Fruit fly (Drosophila melanogaster) whole organism, embryonic: Measurements from ENCODE around the gene dpp.

Experiments used
- B-H2 ChIP-seq: fragments of 200-800 bp; sonication (Bioruptor generic); optimal IDR thresholded peaks from 2 replicates; lab custom pipeline; 2018; ENCODE audit warnings: missing biosample characterization, mild to moderate bottlenecking, missing genetic modification characterization
- CG10147 ChIP-seq: fragments of 200-800 bp; sonication (Bioruptor generic); optimal IDR thresholded peaks from 2 replicates; lab custom pipeline; 2019; ENCODE audit warnings: missing biosample characterization, mild to moderate bottlenecking, missing genetic modification characterization, moderate library complexity
- CG1024 ChIP-seq: fragments of 200-800 bp; sonication (Bioruptor generic); IDR thresholded peaks from 2 replicates; pipeline ENCODE4 v1.3.6; 2022; ENCODE audit warnings: missing biosample characterization, missing genetic modification characterization
- CG10267 ChIP-seq: fragments of 200-800 bp; sonication (Bioruptor generic); optimal IDR thresholded peaks from 2 replicates; lab custom pipeline; 2018; ENCODE audit warnings: missing biosample characterization, mild to moderate bottlenecking, missing genetic modification characterization, moderate library complexity
- CG12299 ChIP-seq: fragments of 200-800 bp; sonication (Bioruptor generic); optimal IDR thresholded peaks from 2 replicates; lab custom pipeline; 2018; ENCODE audit warnings: missing biosample characterization, mild to moderate bottlenecking, missing genetic modification characterization
- CG1233 ChIP-seq: fragments of 200-800 bp; sonication (Bioruptor generic); optimal IDR thresholded peaks from 4 replicates; lab custom pipeline; 2018; ENCODE audit warnings: missing biosample characterization, mild to moderate bottlenecking, missing genetic modification characterization
- CG17361 ChIP-seq: fragments of 200-800 bp; sonication (Bioruptor generic); IDR thresholded peaks from 3 replicates; pipeline ENCODE4 v1.3.6; 2022; ENCODE audit warnings: missing biosample characterization, missing genetic modification characterization
- CG17385 ChIP-seq: fragments of 200-800 bp; sonication (Bioruptor generic); optimal IDR thresholded peaks from 3 replicates; lab custom pipeline; 2018; ENCODE audit warnings: missing biosample characterization, mild to moderate bottlenecking, missing genetic modification characterization
- CG17802 ChIP-seq: fragments of 200-800 bp; sonication (Bioruptor generic); optimal IDR thresholded peaks from 2 replicates; lab custom pipeline; 2018; ENCODE audit warnings: missing biosample characterization, mild to moderate bottlenecking, missing genetic modification characterization, moderate library complexity
- CG18476 ChIP-seq: fragments of 200-800 bp; sonication (Bioruptor generic); optimal IDR thresholded peaks from 2 replicates; lab custom pipeline; 2016; ENCODE audit warnings: missing biosample characterization, mild to moderate bottlenecking, missing genetic modification characterization
- CG2678 ChIP-seq: fragments of 200-800 bp; sonication (Bioruptor generic); optimal IDR thresholded peaks from 3 replicates; lab custom pipeline; 2019; ENCODE audit warnings: missing biosample characterization, mild to moderate bottlenecking, missing genetic modification characterization, moderate library complexity
- CG30403 ChIP-seq: fragments of 200-800 bp; sonication (Bioruptor generic); optimal IDR thresholded peaks from 3 replicates; lab custom pipeline; 2016; ENCODE audit warnings: missing biosample characterization, missing genetic modification characterization
- CG4854 ChIP-seq: fragments of 200-800 bp; sonication (Bioruptor generic); optimal IDR thresholded peaks from 2 replicates; lab custom pipeline; 2016; ENCODE audit warnings: missing biosample characterization, missing genetic modification characterization, inconsistent platforms
- CG5953 ChIP-seq: fragments of 200-800 bp; sonication (Bioruptor generic); IDR thresholded peaks from 2 replicates; pipeline ENCODE4 v1.3.6; 2022; ENCODE audit warnings: missing biosample characterization, missing genetic modification characterization
- CG6854 ChIP-seq: fragments of 200-800 bp; sonication (Bioruptor generic); optimal IDR thresholded peaks from 3 replicates; lab custom pipeline; 2017; ENCODE audit warnings: missing biosample characterization, mild to moderate bottlenecking, missing genetic modification characterization
- CG8359 ChIP-seq: fragments of 200-800 bp; sonication (Bioruptor generic); optimal IDR thresholded peaks from 2 replicates; lab custom pipeline; 2017; ENCODE audit warnings: missing biosample characterization, mild to moderate bottlenecking, missing genetic modification characterization, borderline replicate concordance
- CG8944 ChIP-seq: fragments of 200-800 bp; sonication (Bioruptor generic); optimal IDR thresholded peaks from 3 replicates; lab custom pipeline; 2016; ENCODE audit warnings: missing biosample characterization, missing genetic modification characterization
- CG9817 ChIP-seq: fragments of 200-800 bp; sonication (Bioruptor generic); optimal IDR thresholded peaks from 2 replicates; lab custom pipeline; 2018; ENCODE audit warnings: missing biosample characterization, mild to moderate bottlenecking, missing genetic modification characterization, moderate library complexity
- CG9876 ChIP-seq: fragments of 200-800 bp; sonication (Bioruptor generic); optimal IDR thresholded peaks from 2 replicates; lab custom pipeline; 2016; ENCODE audit warnings: missing biosample characterization, missing genetic modification characterization
- Doc2 ChIP-seq: fragments of 200-800 bp; sonication (Bioruptor generic); IDR thresholded peaks from 2 replicates; pipeline ENCODE4 v1.3.6; 2022; ENCODE audit warnings: missing biosample characterization, missing genetic modification characterization
- Doc3 ChIP-seq: fragments of 200-800 bp; sonication (Bioruptor generic); IDR thresholded peaks from 3 replicates; pipeline ENCODE4 v1.3.6; 2022; ENCODE audit warnings: missing biosample characterization, missing genetic modification characterization; ENCODE audit not compliant: partially characterized antibody
- Ets65A ChIP-seq: fragments of 200-800 bp; sonication (Bioruptor generic); peaks from one replicate; lab custom pipeline; 2016; ENCODE audit warnings: missing biosample characterization, missing genetic modification characterization
- H15 ChIP-seq: fragments of 200-800 bp; sonication (Bioruptor generic); IDR thresholded peaks from 3 replicates; pipeline ENCODE4 v1.3.6; 2022; ENCODE audit warnings: missing biosample characterization, missing genetic modification characterization
- HLH54F ChIP-seq: fragments of 200-800 bp; sonication (Bioruptor generic); optimal IDR thresholded peaks from 3 replicates; lab custom pipeline; 2016; ENCODE audit warnings: missing biosample characterization, missing genetic modification characterization
- HLHmδ ChIP-seq: fragments of 200-800 bp; sonication (Bioruptor generic); optimal IDR thresholded peaks from 2 replicates; lab custom pipeline; 2018; ENCODE audit warnings: missing biosample characterization, mild to moderate bottlenecking, missing genetic modification characterization, moderate library complexity
- Hmr ChIP-seq: fragments of 200-800 bp; sonication (Bioruptor generic); optimal IDR thresholded peaks from 3 replicates; lab custom pipeline; 2017; ENCODE audit warnings: mild to moderate bottlenecking, missing biosample characterization, missing genetic modification reagents, missing genetic modification characterization
- Hr78 ChIP-seq, 2 experiments: fragments of 200-800 bp in 1 of 2; fragments of >200 bp in 1 of 2; sonication (Bioruptor generic) in 1 of 2; optimal IDR thresholded peaks; 2 replicates each; lab custom pipeline; 2017 to 2019; ENCODE audit warnings: missing biosample characterization in 2 of 2, missing genetic modification characterization in 2 of 2, mild to moderate bottlenecking in 1 of 2, moderate library complexity in 1 of 2
- NK7.1 ChIP-seq: fragments of 200-800 bp; sonication (Bioruptor generic); optimal IDR thresholded peaks from 3 replicates; lab custom pipeline; 2016; ENCODE audit warnings: missing biosample characterization, missing genetic modification characterization
- Nf-YA ChIP-seq: fragments of 200-800 bp; sonication (Bioruptor generic); IDR thresholded peaks from 2 replicates; pipeline ENCODE4 v1.3.6; 2022; ENCODE audit warnings: missing biosample characterization, missing genetic modification characterization
- Usf ChIP-seq: fragments of 200-800 bp; sonication (Bioruptor generic); optimal IDR thresholded peaks from 2 replicates; lab custom pipeline; 2017; ENCODE audit warnings: missing genotype, missing biosample characterization, missing genetic modification characterization
- ab ChIP-seq: fragments of 200-800 bp; sonication (Bioruptor generic); optimal IDR thresholded peaks from 2 replicates; lab custom pipeline; 2016; ENCODE audit warnings: missing biosample characterization, missing genetic modification characterization
- ato ChIP-seq: fragments of 200-800 bp; sonication (Bioruptor generic); IDR thresholded peaks from 2 replicates; pipeline ENCODE4 v1.3.6; 2022; ENCODE audit warnings: missing biosample characterization, missing genetic modification characterization; ENCODE audit not compliant: partially characterized antibody
- bbx ChIP-seq: fragments of 200-800 bp; sonication (Bioruptor generic); IDR thresholded peaks from 2 replicates; pipeline ENCODE4 v1.3.6; 2022; ENCODE audit warnings: missing biosample characterization, missing genetic modification characterization; ENCODE audit not compliant: partially characterized antibody
- bigmax ChIP-seq: fragments of 200-800 bp; sonication (Bioruptor generic); optimal IDR thresholded peaks from 2 replicates; lab custom pipeline; 2018; ENCODE audit warnings: missing biosample characterization, mild to moderate bottlenecking, missing genetic modification characterization
- dm ChIP-seq: fragments of 200-800 bp; sonication (Bioruptor generic); optimal IDR thresholded peaks from 3 replicates; lab custom pipeline; 2016; ENCODE audit warnings: missing biosample characterization, missing genetic modification characterization
- eve ChIP-seq, 2 experiments: fragments of >200 bp; optimal IDR thresholded peaks; 2 replicates each; lab custom pipeline; 2017; ENCODE audit warnings: missing biosample characterization in 2 of 2, missing genetic modification characterization in 2 of 2
- fd64A ChIP-seq: fragments of 200-800 bp; sonication (Bioruptor generic); optimal IDR thresholded peaks from 3 replicates; lab custom pipeline; 2018; ENCODE audit warnings: missing biosample characterization, mild to moderate bottlenecking, missing genetic modification characterization
- fu2 ChIP-seq: fragments of 200-800 bp; sonication (Bioruptor generic); optimal IDR thresholded peaks from 2 replicates; lab custom pipeline; 2016; ENCODE audit warnings: missing biosample characterization, missing genetic modification characterization
- ken ChIP-seq: fragments of 200-800 bp; sonication (Bioruptor generic); IDR thresholded peaks from 3 replicates; pipeline ENCODE4 v1.3.6; 2022; ENCODE audit warnings: missing biosample characterization, missing genetic modification characterization
- nom ChIP-seq: fragments of 200-800 bp; sonication (Bioruptor generic); optimal IDR thresholded peaks from 2 replicates; lab custom pipeline; 2017; ENCODE audit warnings: missing biosample characterization, missing genetic modification characterization, mild to moderate bottlenecking, moderate library complexity, missing genetic modification reagents
- odd ChIP-seq: fragments of 200-800 bp; sonication (Bioruptor generic); optimal IDR thresholded peaks from 2 replicates; lab custom pipeline; 2017; ENCODE audit warnings: missing biosample characterization, mild to moderate bottlenecking, missing genetic modification characterization
- schlank ChIP-seq: fragments of 200-800 bp; sonication (Bioruptor generic); optimal IDR thresholded peaks from 2 replicates; lab custom pipeline; 2018; ENCODE audit warnings: missing biosample characterization, mild to moderate bottlenecking, missing genetic modification characterization
- so ChIP-seq: fragments of 200-800 bp; sonication (Bioruptor generic); IDR thresholded peaks from 3 replicates; pipeline ENCODE4 v1.3.6; 2022; ENCODE audit warnings: missing biosample characterization, missing genetic modification characterization

The dpp gene

DNA sequence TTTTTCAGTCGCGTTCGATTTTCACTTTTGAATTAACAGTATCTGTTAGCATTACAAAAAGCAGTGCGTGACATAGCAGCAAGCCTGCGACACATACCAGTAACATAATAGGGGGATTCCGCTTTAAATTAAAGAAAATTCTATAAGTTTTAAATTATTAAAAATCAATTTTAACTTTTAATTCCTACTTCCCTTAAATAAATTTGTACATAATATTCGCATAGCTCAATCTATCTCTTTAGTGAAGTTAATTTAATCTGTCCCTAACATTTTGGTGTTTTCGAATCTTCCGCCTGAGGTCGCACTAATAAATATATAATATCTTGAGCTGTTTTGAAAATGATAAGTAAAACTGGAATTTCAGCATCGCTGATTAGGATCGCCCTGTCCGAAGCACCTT, 7.7 kb upstream of the dpp start, which contains the start of gene CG9886 (continued):
- peak; percentile 27 for TF ChIP-seq CG1233 (GFP tag; lab: Kevin White, UChicago)

DNA sequence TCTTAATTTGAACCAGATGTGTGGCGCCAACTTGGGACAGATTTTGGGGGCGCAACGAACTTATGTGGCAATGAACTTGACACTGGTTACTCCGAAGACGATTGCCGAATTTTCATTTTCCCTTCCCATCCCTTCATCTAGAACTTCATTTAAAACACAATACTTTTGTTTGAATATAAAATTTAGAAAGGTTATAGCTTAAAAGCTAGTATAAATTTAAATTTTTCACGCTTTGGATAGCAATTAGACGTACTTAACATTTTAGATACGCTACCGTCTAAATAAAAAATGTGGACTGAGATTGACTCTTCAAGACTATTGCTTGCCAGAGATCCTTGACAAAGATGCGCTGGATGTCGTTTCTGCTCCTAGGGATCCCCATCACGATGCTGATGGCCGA, 3.7 kb upstream of the dpp start, which contains the start of gene CG44139:
Gene CG44139, plus strand, starts transcription at position 301 of the 400 bp plus-strand sequence.
- TF ChIP-seq eve (GFP tag; optimal IDR thresholded peaks at IDR 0.05; lab: Kevin White, UChicago), result no peak
- TF ChIP-seq CG2678, result no peak
- TF ChIP-seq CG8944 (GFP tag; lab: Kevin White, UChicago), result no peak
- TF ChIP-seq CG17361 (GFP tag; lab: Robert Waterston, UW), result no peak
- TF ChIP-seq NK7.1, result no peak
- TF ChIP-seq CG5953 (GFP tag; lab: Robert Waterston, UW), result no peak
- no peak for TF ChIP-seq Nf-YA (GFP tag; lab: Robert Waterston, UW)
- no peak for TF ChIP-seq CG10147 (GFP tag; lab: Kevin White, UChicago)
- no peak for TF ChIP-seq CG9817 (tag; lab: Kevin White, UChicago)

DNA sequence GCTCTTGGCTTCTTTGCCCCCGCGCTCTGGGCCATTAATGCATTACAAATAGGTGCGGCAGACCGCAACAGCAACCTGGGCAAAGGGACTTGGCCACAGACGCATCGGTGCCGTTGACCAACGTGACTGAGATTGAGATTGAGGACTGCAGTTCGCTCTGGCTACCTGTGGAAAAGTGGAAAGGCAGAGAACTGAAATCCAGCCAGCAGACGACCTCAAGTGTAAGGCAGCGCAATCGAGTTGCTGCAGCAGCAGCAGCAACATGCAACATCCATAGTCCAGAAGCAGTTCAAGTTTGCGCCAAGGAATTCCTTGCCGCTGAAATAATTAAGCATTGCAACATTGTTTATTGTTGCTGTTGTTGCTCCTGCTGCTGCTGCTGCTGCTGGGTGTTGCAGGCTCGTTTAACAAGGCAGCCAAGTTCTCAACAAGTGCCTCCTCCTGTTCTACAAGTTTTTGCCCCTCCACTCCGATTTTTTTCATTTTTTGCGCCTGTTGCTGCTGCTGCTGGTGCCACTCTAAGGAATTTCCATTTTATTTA, 2.5 kb upstream of the dpp start:
- TF ChIP-seq Ets65A (GFP tag; lab: Kevin White, UChicago), result peak; percentile 37
- TF ChIP-seq ato (GFP tag; lab: Robert Waterston, UW), result no peak
- TF ChIP-seq nom (GFP tag; lab: Kevin White, UChicago), result peak; percentile 10

DNA sequence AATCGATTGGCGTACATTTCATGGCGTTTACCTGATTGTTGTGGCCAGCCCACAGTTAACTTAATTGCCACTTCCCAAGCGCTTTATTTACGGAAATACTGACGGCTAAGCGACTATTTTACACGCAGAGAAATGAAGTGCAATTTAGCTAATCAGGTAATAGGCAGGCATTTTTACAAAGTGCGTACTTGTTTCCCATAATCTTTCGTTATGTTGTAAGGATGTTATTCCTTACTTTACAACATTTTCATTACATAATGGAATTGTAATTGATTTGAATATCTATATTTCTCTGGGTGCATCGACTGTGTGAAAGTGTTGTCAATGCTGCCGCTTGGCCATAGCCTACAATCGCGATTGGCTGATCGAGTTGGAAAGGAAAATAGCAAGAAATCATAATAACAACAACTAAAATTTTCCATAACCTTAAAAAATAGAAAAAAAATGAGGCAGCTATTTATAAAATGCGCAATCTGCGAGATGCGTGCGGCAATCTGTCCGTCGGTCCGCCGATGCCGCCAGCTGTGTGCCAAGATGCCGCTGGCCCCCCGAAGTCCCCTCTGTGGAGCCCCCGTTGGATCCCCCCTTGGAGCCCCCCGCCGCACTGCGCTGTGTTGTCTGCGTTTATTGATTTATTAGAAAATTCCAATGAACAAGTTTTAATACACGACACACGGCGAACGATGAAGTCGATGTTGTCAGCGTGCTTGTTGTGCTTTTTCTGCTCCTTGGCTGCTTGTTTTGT, 1.6 kb upstream of the dpp start:
- no peak for TF ChIP-seq CG18476 (GFP tag; lab: Kevin White, UChicago)
- peak; percentile 57; the same call in 2 of the 3 replicates for TF ChIP-seq H15
- no peak for TF ChIP-seq CG17802 (tag; lab: Kevin White, UChicago)
- TF ChIP-seq CG12299 (tag; lab: Kevin White, UChicago), result no peak
- no peak for TF ChIP-seq odd (GFP tag; lab: Kevin White, UChicago)
- TF ChIP-seq CG10267 (tag; lab: Kevin White, UChicago), result peak; percentile 5
- TF ChIP-seq CG6854 (GFP tag; lab: Kevin White, UChicago), result no peak
- no peak for TF ChIP-seq ab (GFP tag; lab: Kevin White, UChicago)
- TF ChIP-seq fd64A (GFP tag; lab: Kevin White, UChicago), result no peak
- TF ChIP-seq dm (GFP tag; lab: Kevin White, UChicago), result no peak
- TF ChIP-seq Doc2 (GFP tag; lab: Robert Waterston, UW), result no peak
- TF ChIP-seq schlank, result no peak
- peak; percentile 64; the same call in 2 of the 3 replicates for TF ChIP-seq ken (GFP tag; lab: Robert Waterston, UW)
- TF ChIP-seq Hr78 (GFP tag; optimal IDR thresholded peaks at IDR 0.05; lab: Kevin White, UChicago), result no peak
- TF ChIP-seq Doc3 (GFP tag; lab: Robert Waterston, UW), result no peak
- peak; percentile 41 for TF ChIP-seq CG17385
- peak; percentile 11 for TF ChIP-seq fu2 (GFP tag; lab: Kevin White, UChicago)
- TF ChIP-seq CG9876 (GFP tag; lab: Kevin White, UChicago), result peak; percentile 8
- TF ChIP-seq bbx (GFP tag; lab: Robert Waterston, UW), result no peak
- TF ChIP-seq HLHmδ (GFP tag; lab: Kevin White, UChicago), result no peak
- TF ChIP-seq CG8359 (GFP tag; lab: Kevin White, UChicago), result no peak
- peak; percentile 43 for TF ChIP-seq CG4854 (GFP tag; lab: Kevin White, UChicago)
- no peak for TF ChIP-seq Usf (GFP tag; lab: Kevin White, UChicago)
- peak; percentile 18 for TF ChIP-seq Hmr (GFP tag; lab: Kevin White, UChicago)
- TF ChIP-seq CG1024 (GFP tag; lab: Robert Waterston, UW), result peak; percentile 45; the same call in 1 of the 2 replicates
- TF ChIP-seq CG30403 (GFP tag; lab: Kevin White, UChicago), result peak; percentile 66
- no peak for TF ChIP-seq bigmax (GFP tag; lab: Kevin White, UChicago)
- no peak for TF ChIP-seq B-H2 (GFP tag; lab: Kevin White, UChicago)
- peak; percentile 9 for TF ChIP-seq HLH54F
- no peak for TF ChIP-seq so (GFP tag; lab: Robert Waterston, UW)
